Worm (Caenorhabditis elegans): Measurements from ENCODE around the gene egl-46.

Gene egl-46

ce11 chrV:6685499-6685898 is 4.1 kb upstream of the egl-46 start:
- TF ChIP-seq ztf-23 (GFP tag; IDR thresholded peaks at IDR 0.05) (no peak), ztf-29 (GFP tag; IDR thresholded peaks at IDR 0.05) (no peak), med-1 (GFP tag; optimal IDR thresholded peaks at IDR 0.05; ENCODE audit: insufficient read depth) (no peak)

- no peak for TF ChIP-seq ztf-29 (GFP tag; IDR thresholded peaks at IDR 0.05)
- no peak for TF ChIP-seq flt-1 (GFP tag; IDR thresholded peaks at IDR 0.05)
- no peak for TF ChIP-seq ztf-23 (GFP tag; IDR thresholded peaks at IDR 0.05)
- no peak for TF ChIP-seq T22C8.4 (GFP tag; IDR thresholded peaks at IDR 0.05)
- 0 out of 2 replicates have a peak, but pooled peaks have one; percentile 52 for TF ChIP-seq tab-1 (GFP tag; IDR thresholded peaks at IDR 0.05)
- TF ChIP-seq klf-2 (GFP tag; conservative IDR thresholded peaks at IDR 0.05) = no peak
- peak; percentile 32 for TF ChIP-seq cog-1 (tag; optimal IDR thresholded peaks at IDR 0.05)
- TF ChIP-seq med-1 (GFP tag; optimal IDR thresholded peaks at IDR 0.05; ENCODE audit: insufficient read depth) = no peak
- TF ChIP-seq ref-1 (GFP tag; conservative IDR thresholded peaks at IDR 0.05) = no peak
These were observed 3.2 kb upstream of the egl-46 start for ce11 chrV:6684541-6684940.

- TF ChIP-seq ztf-23 (GFP tag; IDR thresholded peaks at IDR 0.05) (no peak), ztf-29 (GFP tag; IDR thresholded peaks at IDR 0.05) (no peak), T22C8.4 (GFP tag; IDR thresholded peaks at IDR 0.05) (no peak), med-1 (GFP tag; optimal IDR thresholded peaks at IDR 0.05; ENCODE audit: insufficient read depth) (no peak), ref-1 (GFP tag; conservative IDR thresholded peaks at IDR 0.05) (no peak), klf-2 (GFP tag; conservative IDR thresholded peaks at IDR 0.05) (no peak), flt-1 (GFP tag; IDR thresholded peaks at IDR 0.05) (no peak)
These were observed 2.4 kb upstream of the egl-46 start for ce11 chrV:6683740-6684139.

DNA sequence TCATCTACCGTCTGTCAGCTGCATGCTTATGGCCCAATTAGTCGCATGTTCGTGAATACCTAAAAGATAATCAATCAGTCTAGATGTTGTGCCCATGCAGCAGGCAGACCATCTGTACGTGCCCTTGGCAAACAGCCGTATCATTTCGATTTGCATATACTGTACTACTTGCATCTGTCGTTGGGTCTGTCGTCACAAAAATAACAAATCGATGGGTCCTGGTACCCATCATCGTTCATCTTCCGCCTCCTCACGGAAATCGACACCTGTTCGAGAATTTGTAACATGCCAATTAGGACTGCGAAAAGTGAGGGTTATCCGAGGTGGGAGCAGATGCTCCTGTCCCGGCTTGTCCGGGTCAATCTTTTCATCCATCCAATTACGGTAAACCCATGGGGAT is 1.9 kb upstream of the egl-46 start:
- TF ChIP-seq cog-1 (tag; optimal IDR thresholded peaks at IDR 0.05) = no peak
- no peak for TF ChIP-seq klf-2 (GFP tag; conservative IDR thresholded peaks at IDR 0.05)
- TF ChIP-seq T22C8.4 (GFP tag; IDR thresholded peaks at IDR 0.05) = no peak
- TF ChIP-seq ref-1 (GFP tag; conservative IDR thresholded peaks at IDR 0.05) = no peak
- TF ChIP-seq med-1 (GFP tag; optimal IDR thresholded peaks at IDR 0.05; ENCODE audit: insufficient read depth) = no peak
- no peak for TF ChIP-seq flt-1 (GFP tag; IDR thresholded peaks at IDR 0.05)
- TF ChIP-seq ztf-29 (GFP tag; IDR thresholded peaks at IDR 0.05) = no peak
- TF ChIP-seq tab-1 (GFP tag; IDR thresholded peaks at IDR 0.05) = no peak
- TF ChIP-seq ztf-23 (GFP tag; IDR thresholded peaks at IDR 0.05) = no peak

- TF ChIP-seq flt-1 (GFP tag; IDR thresholded peaks at IDR 0.05) (no peak), ztf-29 (GFP tag; IDR thresholded peaks at IDR 0.05) (no peak), tab-1 (GFP tag; IDR thresholded peaks at IDR 0.05) (no peak), ref-1 (GFP tag; conservative IDR thresholded peaks at IDR 0.05) (no peak), ztf-23 (GFP tag; IDR thresholded peaks at IDR 0.05) (no peak), T22C8.4 (GFP tag; IDR thresholded peaks at IDR 0.05) (no peak), klf-2 (GFP tag; conservative IDR thresholded peaks at IDR 0.05) (no peak), cog-1 (tag; optimal IDR thresholded peaks at IDR 0.05) (no peak), med-1 (GFP tag; optimal IDR thresholded peaks at IDR 0.05; ENCODE audit: insufficient read depth) (no peak)
These were observed 5.1 kb downstream of the egl-46 start, which contains the start of gene cest-34 for ce11 chrV:6676158-6676849. Gene cest-34, plus strand, starts transcription at chrV:6676799.

DNA sequence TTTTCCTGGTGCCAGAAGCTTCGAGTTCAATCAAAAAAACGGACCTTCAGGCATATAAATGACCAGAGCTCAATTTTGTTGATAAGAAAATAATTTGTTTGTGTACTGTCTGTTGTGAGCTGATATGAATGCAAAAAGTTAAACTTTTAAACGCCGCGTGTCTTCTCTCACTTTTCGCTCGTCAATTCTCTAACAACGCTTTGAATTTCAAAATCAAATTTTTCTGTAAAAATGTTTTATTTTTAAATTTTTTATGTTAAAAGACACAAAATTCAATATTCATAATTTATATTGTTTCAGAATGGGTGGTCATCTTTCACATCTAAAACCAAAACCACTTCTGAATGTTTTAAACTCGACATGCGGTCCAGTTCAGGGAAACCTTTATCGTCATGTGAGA is 7.4 kb downstream of the egl-46 start, which contains the start of gene cest-31:
Gene cest-31, plus strand, starts transcription at position 301 of the 400 bp plus-strand sequence.
- no peak for TF ChIP-seq ref-1 (GFP tag; conservative IDR thresholded peaks at IDR 0.05)
- no peak for TF ChIP-seq cog-1 (tag; optimal IDR thresholded peaks at IDR 0.05)
- no peak for TF ChIP-seq T22C8.4 (GFP tag; IDR thresholded peaks at IDR 0.05)
- TF ChIP-seq ztf-23 (GFP tag; IDR thresholded peaks at IDR 0.05) = no peak
- TF ChIP-seq flt-1 (GFP tag; IDR thresholded peaks at IDR 0.05) = no peak
- no peak for TF ChIP-seq klf-2 (GFP tag; conservative IDR thresholded peaks at IDR 0.05)
- TF ChIP-seq tab-1 (GFP tag; IDR thresholded peaks at IDR 0.05) = no peak
- no peak for TF ChIP-seq med-1 (GFP tag; optimal IDR thresholded peaks at IDR 0.05; ENCODE audit: insufficient read depth)
- TF ChIP-seq ztf-29 (GFP tag; IDR thresholded peaks at IDR 0.05) = no peak

DNA sequence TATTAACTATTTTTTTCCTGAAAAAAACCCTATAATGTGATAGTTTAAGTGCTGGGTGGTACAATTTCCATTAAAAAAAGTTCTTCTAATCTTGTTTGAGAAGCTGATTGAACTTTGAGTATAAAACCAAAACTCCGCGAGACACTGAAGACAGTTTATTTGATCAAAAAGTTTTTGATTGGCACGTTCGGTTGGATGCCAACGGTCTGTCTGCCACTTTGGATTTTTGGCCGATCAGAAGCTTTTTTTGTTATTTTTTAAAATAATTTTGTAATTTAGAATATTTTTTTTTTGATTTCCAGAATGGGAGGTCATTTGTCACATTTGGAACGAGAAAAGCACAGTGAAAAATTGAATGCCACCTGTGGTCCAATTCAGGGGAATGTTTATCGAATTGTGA is 11.9 kb downstream of the egl-46 start, which contains the start of gene cest-28:
Gene cest-28, plus strand, starts transcription at position 301 of the 400 bp plus-strand sequence.
- no peak for TF ChIP-seq ref-1 (GFP tag; conservative IDR thresholded peaks at IDR 0.05)

DNA sequence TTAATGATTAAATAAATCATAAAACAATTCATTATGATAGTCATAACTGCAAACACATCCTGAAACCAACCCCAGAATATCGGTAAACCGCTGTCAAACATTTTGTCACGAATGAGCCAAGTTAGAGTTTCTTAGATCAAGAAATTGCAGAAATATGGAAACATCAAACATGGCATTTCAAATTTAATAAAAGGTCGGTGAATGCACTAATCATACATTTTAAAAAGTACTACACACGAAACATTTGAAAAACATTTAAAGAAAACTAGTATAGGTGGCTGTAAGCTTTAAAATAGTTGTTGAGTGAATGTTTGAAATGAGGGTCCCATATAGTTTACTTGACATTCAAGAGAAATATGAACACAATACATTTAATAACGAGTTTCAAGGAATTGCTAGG is 12.6 kb downstream of the egl-46 start, which contains the start of gene str-180:
Gene str-180, minus strand, starts transcription at position 101 of the 400 bp plus-strand sequence.
- TF ChIP-seq cog-1 (tag; optimal IDR thresholded peaks at IDR 0.05) (no peak), ztf-23 (GFP tag; IDR thresholded peaks at IDR 0.05) (no peak), tab-1 (GFP tag; IDR thresholded peaks at IDR 0.05) (no peak), T22C8.4 (GFP tag; IDR thresholded peaks at IDR 0.05) (no peak), klf-2 (GFP tag; conservative IDR thresholded peaks at IDR 0.05) (no peak), flt-1 (GFP tag; IDR thresholded peaks at IDR 0.05) (no peak), med-1 (GFP tag; optimal IDR thresholded peaks at IDR 0.05; ENCODE audit: insufficient read depth) (no peak), ref-1 (GFP tag; conservative IDR thresholded peaks at IDR 0.05) (no peak), ztf-29 (GFP tag; IDR thresholded peaks at IDR 0.05) (no peak)

DNA sequence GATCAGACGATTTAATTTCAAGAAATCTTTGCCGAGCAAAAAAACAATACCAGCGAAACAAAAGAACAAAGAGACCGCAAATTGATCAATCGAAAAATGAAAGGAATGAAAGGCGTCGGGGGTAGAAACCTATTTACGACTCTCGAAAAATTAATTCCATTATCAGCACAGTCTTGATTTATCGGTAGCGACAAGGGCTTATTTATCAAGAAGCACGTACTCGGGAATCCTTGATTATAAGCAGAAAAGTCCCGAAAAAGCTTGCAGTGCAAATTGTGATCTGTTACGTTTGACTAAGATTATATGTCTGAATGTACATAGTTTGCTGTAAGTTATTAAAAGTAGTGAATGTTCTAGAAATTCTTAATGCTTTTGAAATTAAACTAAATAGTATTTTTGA is 14.8 kb downstream of the egl-46 start:
- TF ChIP-seq ztf-23 (GFP tag; IDR thresholded peaks at IDR 0.05) = no peak
- no peak for TF ChIP-seq ref-1 (GFP tag; conservative IDR thresholded peaks at IDR 0.05)
- TF ChIP-seq tab-1 (GFP tag; IDR thresholded peaks at IDR 0.05) = no peak
- no peak for TF ChIP-seq ztf-29 (GFP tag; IDR thresholded peaks at IDR 0.05)
- TF ChIP-seq T22C8.4 (GFP tag; IDR thresholded peaks at IDR 0.05) = no peak
- TF ChIP-seq med-1 (GFP tag; optimal IDR thresholded peaks at IDR 0.05; ENCODE audit: insufficient read depth) = no peak
- TF ChIP-seq cog-1 (tag; optimal IDR thresholded peaks at IDR 0.05) = no peak
- TF ChIP-seq klf-2 (GFP tag; conservative IDR thresholded peaks at IDR 0.05) = no peak
- no peak for TF ChIP-seq flt-1 (GFP tag; IDR thresholded peaks at IDR 0.05)

ce11 chrV:6665751-6666150 is 15.6 kb downstream of the egl-46 start, which contains the start of gene pmp-5:
Gene pmp-5, minus strand, starts transcription at chrV:6665813.
- no peak for TF ChIP-seq T22C8.4 (GFP tag; IDR thresholded peaks at IDR 0.05)
- TF ChIP-seq flt-1 (GFP tag; IDR thresholded peaks at IDR 0.05) = no peak
- no peak for TF ChIP-seq klf-2 (GFP tag; conservative IDR thresholded peaks at IDR 0.05)
- no peak for TF ChIP-seq ref-1 (GFP tag; conservative IDR thresholded peaks at IDR 0.05)
- no peak for TF ChIP-seq med-1 (GFP tag; optimal IDR thresholded peaks at IDR 0.05; ENCODE audit: insufficient read depth)
- no peak for TF ChIP-seq cog-1 (tag; optimal IDR thresholded peaks at IDR 0.05)
- TF ChIP-seq tab-1 (GFP tag; IDR thresholded peaks at IDR 0.05) = no peak
- TF ChIP-seq ztf-23 (GFP tag; IDR thresholded peaks at IDR 0.05) = no peak
- no peak for TF ChIP-seq ztf-29 (GFP tag; IDR thresholded peaks at IDR 0.05)
